Worm (Caenorhabditis elegans) whole organism, L1 larva: ENCODE data around the gene ZC262.4.

Source experiments
- C04F5.9 ChIP-seq: sonication (generic microtip); optimal IDR thresholded peaks from 2 replicates; lab custom pipeline; 2016; ENCODE audit warnings: missing genetic modification characterization, missing compliant biosample characterization
- C16A3.4 ChIP-seq: fragments of 150-350 bp; optimal IDR thresholded peaks from 2 replicates; lab custom pipeline; 2014; ENCODE audit warnings: missing biosample characterization, missing genetic modification characterization
- C34B4.2 ChIP-seq: sonication (generic microtip); optimal IDR thresholded peaks from 2 replicates; lab custom pipeline; 2017; ENCODE audit warnings: mild to moderate bottlenecking, missing genetic modification characterization, missing compliant biosample characterization
- aly-2 ChIP-seq: fragments of 150-350 bp; optimal IDR thresholded peaks from 2 replicates; lab custom pipeline; 2014; ENCODE audit warnings: missing biosample characterization, missing genetic modification characterization
- ceh-8 ChIP-seq: fragments of 200-800 bp; sonication (Bioruptor generic); optimal IDR thresholded peaks from 2 replicates; lab custom pipeline; 2018; ENCODE audit warnings: mild to moderate bottlenecking, missing genetic modification characterization, moderate library complexity, missing compliant biosample characterization
- ceh-88 ChIP-seq: fragments of 200-800 bp; sonication (Bioruptor generic); IDR thresholded peaks from 2 replicates; pipeline ENCODE4 v1.3.6; 2022; ENCODE audit warnings: missing genetic modification characterization, missing compliant biosample characterization
- ceh-90 ChIP-seq: sonication (generic microtip); optimal IDR thresholded peaks from 2 replicates; lab custom pipeline; 2016; ENCODE audit warnings: missing genetic modification characterization, missing compliant biosample characterization
- ces-1 ChIP-seq: fragments of 150-350 bp; optimal IDR thresholded peaks from 2 replicates; lab custom pipeline; 2014; ENCODE audit warnings: missing biosample characterization, missing genetic modification reagents, missing genetic modification characterization
- efl-1 ChIP-seq, 4 experiments: fragments of 150-350 bp; optimal IDR thresholded peaks in 3 of 4; peaks in 1 of 4; 1 replicate in 1 of 4; 2 replicates in 3 of 4; lab custom pipeline; 2014; ENCODE audit warnings: missing biosample characterization in 2 of 4, missing genetic modification characterization in 2 of 4, missing genetic modification reagents in 2 of 4
- efl-3 ChIP-seq: fragments of 200-800 bp; sonication (Bioruptor generic); optimal IDR thresholded peaks from 2 replicates; lab custom pipeline; 2018; ENCODE audit warnings: mild to moderate bottlenecking, missing genetic modification characterization, missing compliant biosample characterization
- elt-2 ChIP-seq: sonication (generic microtip); optimal IDR thresholded peaks from 2 replicates; lab custom pipeline; 2016; ENCODE audit warnings: missing genetic modification characterization, mild to moderate bottlenecking, inconsistent platforms, missing compliant biosample characterization, missing genetic modification reagents
- ets-5 ChIP-seq: fragments of 200-800 bp; sonication (Bioruptor generic); IDR thresholded peaks from 2 replicates; pipeline ENCODE4 v1.3.6; 2022; ENCODE audit warnings: missing genetic modification characterization, missing compliant biosample characterization
- fkh-10 ChIP-seq: sonication (generic microtip); optimal IDR thresholded peaks from 2 replicates; lab custom pipeline; 2017; ENCODE audit warnings: missing biosample characterization, missing genetic modification reagents, missing genetic modification characterization
- fkh-8 ChIP-seq: sonication (generic microtip); optimal IDR thresholded peaks from 2 replicates; lab custom pipeline; 2016; ENCODE audit warnings: mild to moderate bottlenecking, missing genetic modification characterization, missing compliant biosample characterization
- hlh-17 ChIP-seq: fragments of 200-800 bp; sonication (Bioruptor generic); optimal IDR thresholded peaks from 2 replicates; lab custom pipeline; 2018; ENCODE audit warnings: missing genetic modification characterization, mild to moderate bottlenecking, missing compliant biosample characterization, moderate library complexity, borderline replicate concordance
- hlh-4 ChIP-seq: sonication (generic microtip); optimal IDR thresholded peaks from 2 replicates; lab custom pipeline; 2016; ENCODE audit warnings: mild to moderate bottlenecking, missing genetic modification characterization, missing compliant biosample characterization
- irx-1 ChIP-seq: sonication (generic microtip); optimal IDR thresholded peaks from 2 replicates; lab custom pipeline; 2016; ENCODE audit warnings: missing genetic modification characterization, missing compliant biosample characterization
- isw-1 ChIP-seq: fragments of 200-800 bp; sonication (Bioruptor generic); IDR thresholded peaks from 2 replicates; pipeline ENCODE4 v1.3.6; 2022; ENCODE audit warnings: missing genetic modification characterization, missing compliant biosample characterization
- jun-1 ChIP-seq: fragments of 150-350 bp; optimal IDR thresholded peaks from 2 replicates; lab custom pipeline; 2014; ENCODE audit warnings: missing biosample characterization, missing genetic modification reagents, missing genetic modification characterization
- lin-14 ChIP-seq: fragments of 200-800 bp; sonication (Bioruptor generic); optimal IDR thresholded peaks from 2 replicates; lab custom pipeline; 2018; ENCODE audit warnings: mild to moderate bottlenecking, missing genetic modification characterization, moderate library complexity, missing compliant biosample characterization
- lin-15B ChIP-seq: fragments of 150-350 bp; sonication (generic microtip); optimal IDR thresholded peaks from 3 replicates; lab custom pipeline; 2014; ENCODE audit warnings: missing biosample characterization, missing genetic modification characterization
- lin-35 ChIP-seq, 2 experiments: fragments of 150-350 bp; optimal IDR thresholded peaks; 2 replicates each; lab custom pipeline; 2014; ENCODE audit warnings: missing biosample characterization in 2 of 2, missing genetic modification characterization in 2 of 2, missing genetic modification reagents in 2 of 2
- lin-39 ChIP-seq: fragments of 150-350 bp; optimal IDR thresholded peaks from 2 replicates; lab custom pipeline; 2014; ENCODE audit warnings: missing biosample characterization, missing genetic modification reagents, missing genetic modification characterization
- lir-3 ChIP-seq: sonication (generic microtip); optimal IDR thresholded peaks from 2 replicates; lab custom pipeline; 2016; ENCODE audit warnings: mild to moderate bottlenecking, missing genetic modification characterization, moderate library complexity, missing compliant biosample characterization; ENCODE audit not compliant: poor library complexity
- lsy-2 ChIP-seq, 2 experiments: fragments of 150-350 bp; optimal IDR thresholded peaks; 2 replicates each; lab custom pipeline; 2014; ENCODE audit warnings: missing biosample characterization in 2 of 2, missing genetic modification characterization in 2 of 2
- nhr-11 ChIP-seq: fragments of 150-350 bp; optimal IDR thresholded peaks from 2 replicates; lab custom pipeline; 2014; ENCODE audit warnings: missing biosample characterization, missing genetic modification characterization
- nhr-12 ChIP-seq: sonication (generic microtip); optimal IDR thresholded peaks from 2 replicates; lab custom pipeline; 2017; ENCODE audit warnings: missing biosample characterization, missing genetic modification characterization
- nhr-20 ChIP-seq: sonication (generic microtip); optimal IDR thresholded peaks from 2 replicates; lab custom pipeline; 2016; ENCODE audit warnings: mild to moderate bottlenecking, missing genetic modification characterization, missing compliant biosample characterization
- nhr-237 ChIP-seq: fragments of 150-350 bp; optimal IDR thresholded peaks from 2 replicates; lab custom pipeline; 2014; ENCODE audit warnings: missing biosample characterization, missing genetic modification characterization
- nhr-28 ChIP-seq: fragments of 150-350 bp; optimal IDR thresholded peaks from 2 replicates; lab custom pipeline; 2014; ENCODE audit warnings: missing biosample characterization, missing genetic modification characterization
- nhr-71 ChIP-seq: sonication (generic microtip); optimal IDR thresholded peaks from 2 replicates; lab custom pipeline; 2016; ENCODE audit warnings: mild to moderate bottlenecking, missing genetic modification characterization, moderate library complexity, missing compliant biosample characterization
- nhr-77 ChIP-seq: fragments of 150-350 bp; optimal IDR thresholded peaks from 2 replicates; lab custom pipeline; 2014; ENCODE audit warnings: missing biosample characterization, missing genetic modification characterization
- nhr-84 ChIP-seq: sonication (generic microtip); optimal IDR thresholded peaks from 2 replicates; lab custom pipeline; 2017; ENCODE audit warnings: missing biosample characterization, missing genetic modification characterization
- nhr-85 ChIP-seq: sonication (generic microtip); peaks from one replicate; lab custom pipeline; 2016; ENCODE audit warnings: missing genetic modification characterization, inconsistent platforms, missing compliant biosample characterization
- nhr-90 ChIP-seq: sonication (generic microtip); optimal IDR thresholded peaks from 2 replicates; lab custom pipeline; 2016; ENCODE audit warnings: mild to moderate bottlenecking, missing genetic modification characterization, missing compliant biosample characterization; ENCODE audit not compliant: poor library complexity
- skn-1 ChIP-seq: fragments of 150-350 bp; optimal IDR thresholded peaks from 2 replicates; lab custom pipeline; 2014; ENCODE audit warnings: missing biosample characterization, missing genetic modification characterization
- snpc-4 ChIP-seq: fragments of 150-350 bp; optimal IDR thresholded peaks from 2 replicates; lab custom pipeline; 2014; ENCODE audit warnings: missing biosample characterization, missing genetic modification characterization
- sup-37 ChIP-seq: fragments of 200-800 bp; sonication (Bioruptor generic); optimal IDR thresholded peaks from 2 replicates; lab custom pipeline; 2018; ENCODE audit warnings: mild to moderate bottlenecking, missing genetic modification characterization, missing compliant biosample characterization
- unc-30 ChIP-seq: sonication (generic microtip); optimal IDR thresholded peaks from 2 replicates; lab custom pipeline; 2017; ENCODE audit warnings: missing biosample characterization, missing genetic modification characterization
- vab-15 ChIP-seq: sonication (generic microtip); optimal IDR thresholded peaks from 2 replicates; lab custom pipeline; 2017; ENCODE audit warnings: missing genotype, mild to moderate bottlenecking, missing genetic modification characterization, missing compliant biosample characterization
- zag-1 ChIP-seq: fragments of 150-350 bp; optimal IDR thresholded peaks from 2 replicates; lab custom pipeline; 2014; ENCODE audit warnings: missing biosample characterization, missing genetic modification characterization
- ztf-4 ChIP-seq: fragments of 150-350 bp; optimal IDR thresholded peaks from 2 replicates; lab custom pipeline; 2014; ENCODE audit warnings: missing biosample characterization, missing genetic modification characterization

Gene ZC262.4

ce11 chrIII:8287519-8287918 is 46.8 kb downstream of the ZC262.4 start (continued):
- TF ChIP-seq lin-39 (tag; lab: Kevin White, UChicago) (no peak), nhr-71 (tag; lab: Kevin White, UChicago) (peak; percentile 60), efl-1 (optimal IDR thresholded peaks at IDR 0.05; lab: Kevin White, UChicago) (peak in 1 of 2 experiments; percentile 5), efl-1 (GFP tag; optimal IDR thresholded peaks at IDR 0.05 in 1 of 2; lab: Kevin White, UChicago) (peak in 1 of 2 experiments; percentile 21), ets-5 (GFP tag; lab: Robert Waterston, UW) (no peak), nhr-11 (tag; lab: Kevin White, UChicago) (no peak), fkh-8 (tag; lab: Kevin White, UChicago) (no peak), ceh-90 (no peak), lin-14 (GFP tag; lab: Kevin White, UChicago) (peak; percentile 92), nhr-77 (tag; lab: Kevin White, UChicago) (no peak), ceh-88 (GFP tag; lab: Robert Waterston, UW) (no peak), hlh-4 (tag; lab: Kevin White, UChicago) (no peak), skn-1 (tag; lab: Kevin White, UChicago) (no peak), snpc-4 (tag; lab: Kevin White, UChicago) (no peak), ztf-4 (tag; lab: Kevin White, UChicago) (no peak), lsy-2 (tag; optimal IDR thresholded peaks at IDR 0.05; lab: Kevin White, UChicago) (peak in 1 of 2 experiments; percentile 37), elt-2 (tag; lab: Kevin White, UChicago) (no peak), fkh-10 (GFP tag; lab: Kevin White, UChicago) (peak; percentile 0), lin-35 (GFP tag; optimal IDR thresholded peaks at IDR 0.05; lab: Kevin White, UChicago) (no peak), ceh-8 (GFP tag; lab: Kevin White, UChicago) (no peak), nhr-85 (tag; lab: Kevin White, UChicago) (no peak), nhr-84 (tag; lab: Kevin White, UChicago) (no peak), nhr-28 (tag; lab: Kevin White, UChicago) (no peak), isw-1 (no peak), lin-15B (tag; lab: Kevin White, UChicago) (no peak), C16A3.4 (tag; lab: Kevin White, UChicago) (no peak), irx-1 (tag; lab: Kevin White, UChicago) (no peak), nhr-90 (tag; lab: Kevin White, UChicago) (no peak), aly-2 (tag; lab: Kevin White, UChicago) (no peak), efl-3 (GFP tag; lab: Kevin White, UChicago) (no peak), unc-30 (tag; lab: Kevin White, UChicago) (no peak), C34B4.2 (tag; lab: Kevin White, UChicago) (no peak), sup-37 (GFP tag; lab: Kevin White, UChicago) (no peak), C04F5.9 (no peak), vab-15 (tag; lab: Kevin White, UChicago) (no peak), hlh-17 (GFP tag; lab: Kevin White, UChicago) (no peak)

ce11 chrIII:8286824-8287223 is 47.5 kb downstream of the ZC262.4 start:
- TF ChIP-seq jun-1 (tag; lab: Kevin White, UChicago), result no peak
- TF ChIP-seq nhr-12, result no peak
- no peak for TF ChIP-seq snpc-4 (tag; lab: Kevin White, UChicago)
- TF ChIP-seq isw-1, result no peak
- no peak for TF ChIP-seq fkh-10 (GFP tag; lab: Kevin White, UChicago)
- no peak for TF ChIP-seq zag-1 (tag; lab: Kevin White, UChicago)
- TF ChIP-seq nhr-85 (tag; lab: Kevin White, UChicago), result no peak
- no peak for TF ChIP-seq ceh-8 (GFP tag; lab: Kevin White, UChicago)
- no peak for TF ChIP-seq lir-3 (tag; lab: Kevin White, UChicago)
- no peak for TF ChIP-seq ets-5 (GFP tag; lab: Robert Waterston, UW)
- no peak for TF ChIP-seq efl-3 (GFP tag; lab: Kevin White, UChicago)
- no peak for TF ChIP-seq ces-1 (GFP tag; lab: Kevin White, UChicago)
- TF ChIP-seq nhr-20, result no peak
- TF ChIP-seq nhr-237, result no peak
- no peak for TF ChIP-seq C04F5.9
- no peak for TF ChIP-seq hlh-17 (GFP tag; lab: Kevin White, UChicago)
- no peak for TF ChIP-seq C16A3.4 (tag; lab: Kevin White, UChicago)
- no peak for TF ChIP-seq lin-15B (tag; lab: Kevin White, UChicago)
